Fruit fly (Drosophila melanogaster) whole organism, embryonic: ENCODE results near the gene Dred.
A peak's percentile ranks its signal among the peaks of the same experiment; 100 is the strongest.

Source experiments
- ATbp ChIP-seq: fragments of 200-800 bp; sonication (Bioruptor generic); optimal IDR thresholded peaks from 2 replicates; lab custom pipeline; 2017; ENCODE audit warnings: missing biosample characterization, mild to moderate bottlenecking, missing genetic modification characterization, missing genetic modification reagents
- Ada2b ChIP-seq: fragments of 200-800 bp; sonication (Bioruptor generic); IDR thresholded peaks from 2 replicates; pipeline ENCODE4 v1.3.6; 2022; ENCODE audit warnings: missing biosample characterization, missing genetic modification characterization
- Adf1 ChIP-seq: fragments of 200-800 bp; sonication (Bioruptor generic); IDR thresholded peaks from 2 replicates; pipeline ENCODE4 v1.3.6; 2022; ENCODE audit warnings: missing biosample characterization, missing genetic modification characterization
- BtbVII ChIP-seq: fragments of 200-800 bp; sonication (Bioruptor generic); optimal IDR thresholded peaks from 3 replicates; lab custom pipeline; 2017; ENCODE audit warnings: missing biosample characterization, mild to moderate bottlenecking, missing genetic modification characterization
- Bteb2 ChIP-seq: fragments of 200-800 bp; sonication (Bioruptor generic); optimal IDR thresholded peaks from 2 replicates; lab custom pipeline; 2016; ENCODE audit warnings: missing biosample characterization, missing genetic modification characterization
- CG11398 ChIP-seq: fragments of 200-800 bp; sonication (Bioruptor generic); optimal IDR thresholded peaks from 2 replicates; lab custom pipeline; 2016; ENCODE audit warnings: missing biosample characterization, missing genetic modification characterization
- CG11723 ChIP-seq: fragments of 200-800 bp; sonication (Bioruptor generic); optimal IDR thresholded peaks from 2 replicates; lab custom pipeline; 2017; ENCODE audit warnings: missing biosample characterization, mild to moderate bottlenecking, missing genetic modification characterization
- CG12942 ChIP-seq: fragments of 200-800 bp; sonication (Bioruptor generic); optimal IDR thresholded peaks from 3 replicates; lab custom pipeline; 2016; ENCODE audit warnings: missing biosample characterization, missing genetic modification characterization
- CG14710 ChIP-seq: fragments of 200-800 bp; sonication (Bioruptor generic); optimal IDR thresholded peaks from 3 replicates; lab custom pipeline; 2019; ENCODE audit warnings: missing biosample characterization, mild to moderate bottlenecking, missing genetic modification characterization, moderate library complexity
- CG17359 ChIP-seq: fragments of 200-800 bp; sonication (Bioruptor generic); optimal IDR thresholded peaks from 3 replicates; lab custom pipeline; 2018; ENCODE audit warnings: missing biosample characterization, mild to moderate bottlenecking, missing genetic modification characterization, moderate library complexity
- CG17361 ChIP-seq: fragments of 200-800 bp; sonication (Bioruptor generic); IDR thresholded peaks from 3 replicates; pipeline ENCODE4 v1.3.6; 2022; ENCODE audit warnings: missing biosample characterization, missing genetic modification characterization
- CG17612 ChIP-seq: fragments of 200-800 bp; sonication (Bioruptor generic); IDR thresholded peaks from 2 replicates; pipeline ENCODE4 v1.3.6; 2022; ENCODE audit warnings: missing biosample characterization, missing genetic modification characterization
- CG2875 ChIP-seq: fragments of 200-800 bp; sonication (Bioruptor generic); optimal IDR thresholded peaks from 2 replicates; lab custom pipeline; 2017; ENCODE audit warnings: missing biosample characterization, mild to moderate bottlenecking, missing genetic modification characterization, missing genetic modification reagents
- CG31388 ChIP-seq: fragments of 200-800 bp; sonication (Bioruptor generic); optimal IDR thresholded peaks from 2 replicates; lab custom pipeline; 2016; ENCODE audit warnings: missing biosample characterization, missing genetic modification characterization
- CG3407 ChIP-seq: fragments of 200-800 bp; sonication (Bioruptor generic); optimal IDR thresholded peaks from 2 replicates; lab custom pipeline; 2018; ENCODE audit warnings: missing biosample characterization, mild to moderate bottlenecking, missing genetic modification characterization
- CG6175 ChIP-seq: fragments of 200-800 bp; sonication (Bioruptor generic); IDR thresholded peaks from 3 replicates; pipeline ENCODE4 v1.3.6; 2022; ENCODE audit warnings: missing biosample characterization, missing genetic modification characterization
- CG6254 ChIP-seq: fragments of 200-800 bp; sonication (Bioruptor generic); optimal IDR thresholded peaks from 3 replicates; lab custom pipeline; 2017; ENCODE audit warnings: mild to moderate bottlenecking, missing biosample characterization, missing genetic modification reagents, missing genetic modification characterization
- CG8089 ChIP-seq: fragments of 200-800 bp; sonication (Bioruptor generic); optimal IDR thresholded peaks from 3 replicates; lab custom pipeline; 2016; ENCODE audit warnings: missing biosample characterization, missing genetic modification characterization
- CG8924 ChIP-seq: fragments of 200-800 bp; optimal IDR thresholded peaks from 3 replicates; lab custom pipeline; 2019; ENCODE audit warnings: missing biosample characterization, mild to moderate bottlenecking, missing genetic modification characterization, moderate library complexity
- Ets65A ChIP-seq: fragments of 200-800 bp; sonication (Bioruptor generic); peaks from one replicate; lab custom pipeline; 2016; ENCODE audit warnings: missing biosample characterization, missing genetic modification characterization
- GATAe ChIP-seq: fragments of 200-800 bp; sonication (Bioruptor generic); conservative IDR thresholded peaks from 2 replicates; pipeline ENCODE4 v1.3.6; 2022; ENCODE audit warnings: missing biosample characterization, missing genetic modification characterization
- Hmx ChIP-seq: fragments of 200-800 bp; sonication (Bioruptor generic); optimal IDR thresholded peaks from 2 replicates; lab custom pipeline; 2016; ENCODE audit warnings: missing biosample characterization, missing genetic modification characterization
- Sin3A ChIP-seq: fragments of >200 bp; optimal IDR thresholded peaks from 2 replicates; lab custom pipeline; 2018
- Sox100B ChIP-seq: fragments of 200-800 bp; sonication (Bioruptor generic); optimal IDR thresholded peaks from 3 replicates; lab custom pipeline; 2018; ENCODE audit warnings: missing biosample characterization, mild to moderate bottlenecking, missing genetic modification characterization
- Sox102F ChIP-seq: fragments of 200-800 bp; sonication (Bioruptor generic); optimal IDR thresholded peaks from 2 replicates; lab custom pipeline; 2018; ENCODE audit warnings: missing biosample characterization, mild to moderate bottlenecking, missing genetic modification characterization, moderate library complexity
- Sry-β ChIP-seq: fragments of 200-800 bp; sonication (Bioruptor generic); optimal IDR thresholded peaks from 2 replicates; lab custom pipeline; 2018; ENCODE audit warnings: missing biosample characterization, mild to moderate bottlenecking, missing genetic modification characterization, moderate library complexity
- Sry-δ ChIP-seq: fragments of 200-800 bp; sonication (Bioruptor generic); optimal IDR thresholded peaks from 2 replicates; lab custom pipeline; 2016; ENCODE audit warnings: missing biosample characterization, missing genetic modification characterization
- Xrp1 ChIP-seq: fragments of 200-800 bp; sonication (Bioruptor generic); IDR thresholded peaks from 2 replicates; pipeline ENCODE4 v1.3.6; 2022; ENCODE audit warnings: missing biosample characterization, missing genetic modification characterization
- abd-A ChIP-seq: fragments of 200-800 bp; sonication (Bioruptor generic); optimal IDR thresholded peaks from 3 replicates; lab custom pipeline; 2019; ENCODE audit warnings: missing biosample characterization, mild to moderate bottlenecking, missing genetic modification characterization, moderate library complexity
- ara ChIP-seq: fragments of 200-800 bp; sonication (Bioruptor generic); IDR thresholded peaks from 2 replicates; pipeline ENCODE4 v1.3.6; 2022; ENCODE audit warnings: missing biosample characterization, missing genetic modification characterization
- bigmax ChIP-seq: fragments of 200-800 bp; sonication (Bioruptor generic); optimal IDR thresholded peaks from 2 replicates; lab custom pipeline; 2018; ENCODE audit warnings: missing biosample characterization, mild to moderate bottlenecking, missing genetic modification characterization
- caup ChIP-seq: fragments of 200-800 bp; sonication (Bioruptor generic); optimal IDR thresholded peaks from 3 replicates; lab custom pipeline; 2017; ENCODE audit warnings: missing biosample characterization, mild to moderate bottlenecking, missing genetic modification characterization, moderate library complexity; ENCODE audit not compliant: severe bottlenecking
- chif ChIP-seq, 2 experiments: fragments of 200-800 bp; sonication (Bioruptor generic); optimal IDR thresholded peaks; 3 replicates each; lab custom pipeline; 2016; ENCODE audit warnings: missing biosample characterization in 2 of 2, missing genetic modification characterization in 2 of 2
- chinmo ChIP-seq: fragments of 200-800 bp; sonication (Bioruptor generic); IDR thresholded peaks from 4 replicates; pipeline ENCODE4 v1.3.6; 2022; ENCODE audit warnings: missing biosample characterization, missing genetic modification characterization; ENCODE audit not compliant: partially characterized antibody
- chm ChIP-seq: fragments of 200-800 bp; sonication (Bioruptor generic); IDR thresholded peaks from 2 replicates; pipeline ENCODE4 v1.3.6; 2022; ENCODE audit warnings: missing biosample characterization, missing genetic modification characterization
- gce ChIP-seq: fragments of 200-800 bp; sonication (Bioruptor generic); IDR thresholded peaks from 3 replicates; pipeline ENCODE4 v1.3.6; 2022; ENCODE audit warnings: missing biosample characterization, missing genetic modification characterization
- gsb-n ChIP-seq: fragments of 200-800 bp; sonication (Bioruptor generic); optimal IDR thresholded peaks from 3 replicates; lab custom pipeline; 2018; ENCODE audit warnings: missing biosample characterization, mild to moderate bottlenecking, missing genetic modification characterization
- kah ChIP-seq: fragments of 200-800 bp; sonication (Bioruptor generic); optimal IDR thresholded peaks from 2 replicates; lab custom pipeline; 2018; ENCODE audit warnings: missing biosample characterization, mild to moderate bottlenecking, missing genetic modification characterization
- mirr ChIP-seq: fragments of 200-800 bp; sonication (Bioruptor generic); optimal IDR thresholded peaks from 3 replicates; lab custom pipeline; 2018; ENCODE audit warnings: missing biosample characterization, mild to moderate bottlenecking, missing genetic modification characterization
- nerfin-1 ChIP-seq: fragments of 200-800 bp; sonication (Bioruptor generic); optimal IDR thresholded peaks from 3 replicates; lab custom pipeline; 2019; ENCODE audit warnings: missing biosample characterization, mild to moderate bottlenecking, missing genetic modification characterization, moderate library complexity
- oc ChIP-seq: fragments of 200-800 bp; sonication (Bioruptor generic); optimal IDR thresholded peaks from 2 replicates; lab custom pipeline; 2018; ENCODE audit warnings: missing biosample characterization, mild to moderate bottlenecking, missing genetic modification characterization, moderate library complexity
- odd ChIP-seq: fragments of 200-800 bp; sonication (Bioruptor generic); optimal IDR thresholded peaks from 2 replicates; lab custom pipeline; 2017; ENCODE audit warnings: missing biosample characterization, mild to moderate bottlenecking, missing genetic modification characterization
- pfk ChIP-seq: fragments of 200-800 bp; sonication (Bioruptor generic); optimal IDR thresholded peaks from 2 replicates; lab custom pipeline; 2018; ENCODE audit warnings: missing biosample characterization, mild to moderate bottlenecking, missing genetic modification characterization, moderate library complexity
- sens-2 ChIP-seq: fragments of 200-800 bp; sonication (Bioruptor generic); IDR thresholded peaks from 2 replicates; pipeline ENCODE4 v1.3.6; 2022; ENCODE audit warnings: missing biosample characterization, missing genetic modification characterization
- shn ChIP-seq: fragments of 200-800 bp; sonication (Bioruptor generic); optimal IDR thresholded peaks from 3 replicates; lab custom pipeline; 2016; ENCODE audit warnings: missing biosample characterization, missing genetic modification characterization
- so ChIP-seq: fragments of 200-800 bp; sonication (Bioruptor generic); IDR thresholded peaks from 3 replicates; pipeline ENCODE4 v1.3.6; 2022; ENCODE audit warnings: missing biosample characterization, missing genetic modification characterization
- sob ChIP-seq: fragments of 200-800 bp; sonication (Bioruptor generic); IDR thresholded peaks from 2 replicates; pipeline ENCODE4 v1.3.6; 2022; ENCODE audit warnings: missing biosample characterization, missing genetic modification characterization
- stc ChIP-seq: fragments of 200-800 bp; sonication (Bioruptor generic); IDR thresholded peaks from 2 replicates; pipeline ENCODE4 v1.3.6; 2022; ENCODE audit warnings: missing biosample characterization, missing genetic modification characterization
- sug ChIP-seq: fragments of 200-800 bp; optimal IDR thresholded peaks from 2 replicates; lab custom pipeline; 2019; ENCODE audit warnings: missing biosample characterization, mild to moderate bottlenecking, missing genetic modification characterization, moderate library complexity
- zen ChIP-seq: fragments of 200-800 bp; sonication (Bioruptor generic); optimal IDR thresholded peaks from 3 replicates; lab custom pipeline; 2018; ENCODE audit warnings: missing biosample characterization, mild to moderate bottlenecking, missing genetic modification characterization, moderate library complexity
- zf30C ChIP-seq: fragments of 200-800 bp; sonication (Bioruptor generic); optimal IDR thresholded peaks from 3 replicates; lab custom pipeline; 2018; ENCODE audit warnings: missing biosample characterization, mild to moderate bottlenecking, missing genetic modification characterization

Dred gene

DNA sequence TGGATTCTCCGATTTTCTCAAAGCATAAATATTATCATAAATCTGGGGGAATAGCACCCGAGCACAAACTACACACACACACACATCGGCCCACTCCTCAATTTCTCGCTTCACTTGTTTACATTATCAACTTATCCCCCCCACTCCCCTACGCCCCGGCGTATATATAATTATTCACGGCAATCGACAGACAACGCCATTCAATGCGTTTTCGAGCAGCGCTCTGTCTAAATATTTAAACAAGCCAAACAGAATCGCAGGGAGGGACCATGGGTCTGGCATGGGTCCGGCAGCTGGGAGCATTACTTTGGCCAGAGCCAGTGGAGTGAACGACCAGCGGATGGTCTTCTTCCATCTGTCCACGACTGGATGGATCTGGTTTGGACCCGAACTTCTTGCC is 31.6 kb upstream of the Dred start (continued):
- TF ChIP-seq zf30C = no peak
- TF ChIP-seq CG11398 = peak; percentile 25
- TF ChIP-seq pfk (GFP tag; lab: Kevin White, UChicago) = no peak
- peak; percentile 44 for TF ChIP-seq CG11723 (GFP tag; lab: Kevin White, UChicago)
- TF ChIP-seq Hmx (GFP tag; lab: Kevin White, UChicago) = no peak
- TF ChIP-seq chif (GFP tag; optimal IDR thresholded peaks at IDR 0.05; lab: Kevin White, UChicago) = peak; percentile 4 to 25
- TF ChIP-seq ATbp = peak; percentile 81
- peak; percentile 34 for TF ChIP-seq caup (GFP tag; lab: Kevin White, UChicago)
- no peak for TF ChIP-seq zen
- peak; percentile 36 for TF ChIP-seq CG17359 (tag; lab: Kevin White, UChicago)
- TF ChIP-seq CG8089 (GFP tag; lab: Kevin White, UChicago) = peak; percentile 50
- TF ChIP-seq CG6254 (GFP tag; lab: Kevin White, UChicago) = peak; percentile 41
- peak; percentile 28 for TF ChIP-seq Sox102F
- TF ChIP-seq BtbVII = peak; percentile 4
- no peak for TF ChIP-seq Sin3A (lab: Kevin White, UChicago)
- peak; percentile 21 for TF ChIP-seq CG8924 (tag; lab: Kevin White, UChicago)
- TF ChIP-seq Bteb2 = no peak
- TF ChIP-seq Adf1 (GFP tag; lab: Robert Waterston, UW) = no peak
- no peak for TF ChIP-seq CG6175 (GFP tag; lab: Robert Waterston, UW)
- peak; percentile 65 for TF ChIP-seq odd (GFP tag; lab: Kevin White, UChicago)
- no peak for TF ChIP-seq nerfin-1
- no peak for TF ChIP-seq gce (GFP tag; lab: Robert Waterston, UW)
- no peak for TF ChIP-seq Ets65A (GFP tag; lab: Kevin White, UChicago)
- no peak for TF ChIP-seq CG31388 (GFP tag; lab: Kevin White, UChicago)
- no peak for TF ChIP-seq GATAe (GFP tag; lab: Robert Waterston, UW)
- 0 out of 2 replicates have a peak, but pooled peaks have one; percentile 28 for TF ChIP-seq sob (GFP tag; lab: Robert Waterston, UW)
- TF ChIP-seq shn = peak; percentile 29
- peak; percentile 47; the same call in 1 of the 2 replicates for TF ChIP-seq Xrp1 (GFP tag; lab: Robert Waterston, UW)
- TF ChIP-seq sens-2 = no peak
- peak; percentile 40 for TF ChIP-seq sug (tag; lab: Kevin White, UChicago)
- TF ChIP-seq CG3407 (GFP tag; lab: Kevin White, UChicago) = peak; percentile 68
- 0 out of 4 replicates have a peak, but pooled peaks have one; percentile 59 for TF ChIP-seq chinmo
- no peak for TF ChIP-seq mirr (GFP tag; lab: Kevin White, UChicago)
- 0 out of 3 replicates have a peak, but pooled peaks have one; percentile 14 for TF ChIP-seq CG17361 (GFP tag; lab: Robert Waterston, UW)
- peak; percentile 32; the same call in 1 of the 2 replicates for TF ChIP-seq stc (GFP tag; lab: Robert Waterston, UW)
- TF ChIP-seq CG17612 (GFP tag; lab: Robert Waterston, UW) = 0 out of 2 replicates have a peak, but pooled peaks have one; percentile 21
- TF ChIP-seq gsb-n (tag; lab: Kevin White, UChicago) = peak; percentile 77
- peak; percentile 47 for TF ChIP-seq oc (tag; lab: Kevin White, UChicago)
- TF ChIP-seq Ada2b = 0 out of 2 replicates have a peak, but pooled peaks have one; percentile 7
- no peak for TF ChIP-seq bigmax
- TF ChIP-seq CG12942 = no peak
- TF ChIP-seq abd-A (tag; lab: Kevin White, UChicago) = peak; percentile 90
- TF ChIP-seq ara = peak; percentile 42; the same call in 1 of the 2 replicates
- peak; percentile 26 for TF ChIP-seq Sry-β (GFP tag; lab: Kevin White, UChicago)
- no peak for TF ChIP-seq Sry-δ
- 0 out of 3 replicates have a peak, but pooled peaks have one; percentile 38 for TF ChIP-seq so
- peak; percentile 79 for TF ChIP-seq CG2875 (GFP tag; lab: Kevin White, UChicago)
- peak; percentile 13; the same call in 1 of the 2 replicates for TF ChIP-seq chm (GFP tag; lab: Robert Waterston, UW)
- peak; percentile 5 for TF ChIP-seq kah
- peak; percentile 47 for TF ChIP-seq Sox100B (GFP tag; lab: Kevin White, UChicago)
- TF ChIP-seq CG14710 (tag; lab: Kevin White, UChicago) = peak; percentile 21
